Fruit fly (Drosophila melanogaster) whole organism, pupa: ENCODE results near the gene RapGAP1.

Source experiments
- CG10348 ChIP-seq: fragments of 200-800 bp; sonication (Bioruptor generic); IDR thresholded peaks from 2 replicates; pipeline ENCODE4 v1.3.6; 2022; ENCODE audit warnings: missing biosample characterization, missing genetic modification characterization
- CG12605 ChIP-seq: fragments of 200-800 bp; sonication (Bioruptor generic); IDR thresholded peaks from 2 replicates; pipeline ENCODE4 v1.3.6; 2022; ENCODE audit warnings: missing biosample characterization, missing genetic modification characterization
- CG13204 ChIP-seq: fragments of 200-800 bp; sonication (Bioruptor generic); optimal IDR thresholded peaks from 2 replicates; lab custom pipeline; 2018; ENCODE audit warnings: missing biosample characterization, mild to moderate bottlenecking, missing genetic modification characterization, moderate library complexity
- CG14655 ChIP-seq: fragments of 200-800 bp; sonication (Bioruptor generic); optimal IDR thresholded peaks from 3 replicates; lab custom pipeline; 2017; ENCODE audit warnings: mild to moderate bottlenecking, missing biosample characterization, missing genetic modification reagents, missing genetic modification characterization
- CG15710 ChIP-seq: fragments of 200-800 bp; sonication (Bioruptor generic); optimal IDR thresholded peaks from 2 replicates; lab custom pipeline; 2018; ENCODE audit warnings: missing biosample characterization, mild to moderate bottlenecking, missing genetic modification characterization, moderate library complexity
- CG17806 ChIP-seq: fragments of 200-800 bp; sonication (Bioruptor generic); optimal IDR thresholded peaks from 2 replicates; lab custom pipeline; 2018; ENCODE audit warnings: missing biosample characterization, mild to moderate bottlenecking, missing genetic modification characterization, moderate library complexity
- CG32121 ChIP-seq: fragments of 200-800 bp; sonication (Bioruptor generic); IDR thresholded peaks from 2 replicates; pipeline ENCODE4 v1.3.6; 2022; ENCODE audit warnings: missing biosample characterization, missing genetic modification characterization
- CG34367 ChIP-seq: fragments of 200-800 bp; sonication (Bioruptor generic); optimal IDR thresholded peaks from 2 replicates; lab custom pipeline; 2018; ENCODE audit warnings: missing biosample characterization, mild to moderate bottlenecking, missing genetic modification characterization
- CG4496 ChIP-seq: fragments of 200-800 bp; sonication (Bioruptor generic); IDR thresholded peaks from 3 replicates; pipeline ENCODE4 v1.3.6; 2022; ENCODE audit warnings: missing biosample characterization, missing genetic modification characterization
- CG8159 ChIP-seq: fragments of 200-800 bp; sonication (Bioruptor generic); optimal IDR thresholded peaks from 3 replicates; lab custom pipeline; 2018; ENCODE audit warnings: missing biosample characterization, mild to moderate bottlenecking, missing genetic modification characterization, moderate library complexity
- CG8301 ChIP-seq: fragments of 200-800 bp; sonication (Bioruptor generic); optimal IDR thresholded peaks from 2 replicates; lab custom pipeline; 2018; ENCODE audit warnings: missing biosample characterization, mild to moderate bottlenecking, missing genetic modification characterization
- CG9948 ChIP-seq: fragments of 200-800 bp; sonication (Bioruptor generic); optimal IDR thresholded peaks from 2 replicates; lab custom pipeline; 2018; ENCODE audit warnings: missing biosample characterization, mild to moderate bottlenecking, missing genetic modification characterization, moderate library complexity
- D1 ChIP-seq: fragments of 200-800 bp; sonication (Bioruptor generic); optimal IDR thresholded peaks from 2 replicates; lab custom pipeline; 2018; ENCODE audit warnings: missing biosample characterization, mild to moderate bottlenecking, missing genetic modification characterization, moderate library complexity
- EcR ChIP-seq: fragments of 200-800 bp; sonication (Bioruptor generic); optimal IDR thresholded peaks from 3 replicates; lab custom pipeline; 2019; ENCODE audit warnings: missing biosample characterization, missing genetic modification characterization, mild to moderate bottlenecking, moderate library complexity, missing genetic modification reagents
- Ets98B ChIP-seq: fragments of 200-800 bp; sonication (Bioruptor generic); IDR thresholded peaks from 2 replicates; pipeline ENCODE4 v1.3.6; 2022; ENCODE audit warnings: missing biosample characterization, missing genetic modification characterization
- Pif1A ChIP-seq: fragments of 200-800 bp; sonication (Bioruptor generic); optimal IDR thresholded peaks from 3 replicates; lab custom pipeline; 2016; ENCODE audit warnings: missing biosample characterization, missing genetic modification characterization
- Pif1B ChIP-seq: fragments of 200-800 bp; sonication (Bioruptor generic); optimal IDR thresholded peaks from 3 replicates; lab custom pipeline; 2016; ENCODE audit warnings: missing biosample characterization, missing genetic modification characterization
- Snoo ChIP-seq: fragments of 200-800 bp; sonication (Bioruptor generic); optimal IDR thresholded peaks from 3 replicates; lab custom pipeline; 2017; ENCODE audit warnings: missing biosample characterization, mild to moderate bottlenecking, missing genetic modification characterization, inconsistent platforms
- fd96Ca ChIP-seq: fragments of 200-800 bp; sonication (Bioruptor generic); IDR thresholded peaks from 3 replicates; pipeline ENCODE4 v1.3.6; 2022; ENCODE audit warnings: missing biosample characterization, missing genetic modification characterization
- gl ChIP-seq: fragments of 200-800 bp; sonication (Bioruptor generic); optimal IDR thresholded peaks from 2 replicates; lab custom pipeline; 2018; ENCODE audit warnings: missing biosample characterization, mild to moderate bottlenecking, missing genetic modification characterization
- rn ChIP-seq: fragments of 200-800 bp; sonication (Bioruptor generic); IDR thresholded peaks from 2 replicates; pipeline ENCODE4 v1.3.6; 2022; ENCODE audit warnings: missing biosample characterization, missing genetic modification characterization

RapGAP1 gene

dm6 chr2L:7571667-7572502 lies 6.9 kb downstream of the RapGAP1 start:
- TF ChIP-seq gl (tag; lab: Kevin White, UChicago) (no peak), Ets98B (GFP tag; lab: Robert Waterston, UW) (no peak), CG9948 (tag; lab: Kevin White, UChicago) (no peak), fd96Ca (GFP tag; lab: Robert Waterston, UW) (no peak), CG4496 (no peak), CG13204 (no peak), EcR (GFP tag; lab: Kevin White, UChicago) (no peak), CG17806 (no peak)
- TF ChIP-seq, all 21 proteins: peak for 0

- TF ChIP-seq D1 (tag; lab: Kevin White, UChicago) (no peak), CG4496 (no peak), fd96Ca (GFP tag; lab: Robert Waterston, UW) (no peak), CG13204 (no peak), CG8159 (tag; lab: Kevin White, UChicago) (no peak), CG12605 (GFP tag; lab: Robert Waterston, UW) (no peak), EcR (GFP tag; lab: Kevin White, UChicago) (no peak), CG17806 (no peak), Pif1B (GFP tag; lab: Kevin White, UChicago) (no peak)
- TF ChIP-seq, all 21 proteins: peak for 0
These were observed 8.3 kb downstream of the RapGAP1 start for dm6 chr2L:7570529-7570928.

dm6 chr2L:7566627-7567026 lies 12.2 kb downstream of the RapGAP1 start:
- TF ChIP-seq Pif1A (GFP tag; lab: Kevin White, UChicago) (no peak), Snoo (no peak), CG10348 (GFP tag; lab: Robert Waterston, UW) (no peak), CG8159 (tag; lab: Kevin White, UChicago) (no peak), CG14655 (GFP tag; lab: Kevin White, UChicago) (no peak), Ets98B (GFP tag; lab: Robert Waterston, UW) (no peak), CG13204 (no peak), D1 (tag; lab: Kevin White, UChicago) (no peak), fd96Ca (GFP tag; lab: Robert Waterston, UW) (no peak), CG32121 (no peak), EcR (GFP tag; lab: Kevin White, UChicago) (no peak), CG34367 (tag; lab: Kevin White, UChicago) (no peak)

dm6 chr2L:7564856-7565255 lies 13.9 kb downstream of the RapGAP1 start:
- no peak for TF ChIP-seq gl (tag; lab: Kevin White, UChicago)
- TF ChIP-seq CG13204, result no peak
- peak; percentile 18 for TF ChIP-seq Pif1B (GFP tag; lab: Kevin White, UChicago)
- TF ChIP-seq CG34367 (tag; lab: Kevin White, UChicago), result peak; percentile 33
- TF ChIP-seq fd96Ca (GFP tag; lab: Robert Waterston, UW), result peak; percentile 53; the same call in 1 of the 3 replicates
- no peak for TF ChIP-seq CG32121
- no peak for TF ChIP-seq CG12605 (GFP tag; lab: Robert Waterston, UW)
- TF ChIP-seq Pif1A (GFP tag; lab: Kevin White, UChicago), result peak; percentile 56
- no peak for TF ChIP-seq Ets98B (GFP tag; lab: Robert Waterston, UW)
- peak; percentile 36 for TF ChIP-seq CG17806
- TF ChIP-seq D1 (tag; lab: Kevin White, UChicago), result no peak
- TF ChIP-seq CG4496, result peak; percentile 62
- TF ChIP-seq CG8301, result peak; percentile 10
- no peak for TF ChIP-seq rn (GFP tag; lab: Robert Waterston, UW)
- TF ChIP-seq CG15710 (tag; lab: Kevin White, UChicago), result peak; percentile 24
- no peak for TF ChIP-seq Snoo
- no peak for TF ChIP-seq EcR (GFP tag; lab: Kevin White, UChicago)
- TF ChIP-seq CG14655 (GFP tag; lab: Kevin White, UChicago), result peak; percentile 39
- peak; percentile 53 for TF ChIP-seq CG8159 (tag; lab: Kevin White, UChicago)
- no peak for TF ChIP-seq CG10348 (GFP tag; lab: Robert Waterston, UW)
- TF ChIP-seq CG9948 (tag; lab: Kevin White, UChicago), result peak; percentile 52

- TF ChIP-seq D1 (tag; lab: Kevin White, UChicago) (no peak), CG10348 (GFP tag; lab: Robert Waterston, UW) (no peak), CG8301 (no peak), CG9948 (tag; lab: Kevin White, UChicago) (no peak), CG8159 (tag; lab: Kevin White, UChicago) (no peak), CG15710 (tag; lab: Kevin White, UChicago) (no peak), CG14655 (GFP tag; lab: Kevin White, UChicago) (no peak), rn (GFP tag; lab: Robert Waterston, UW) (no peak), CG12605 (GFP tag; lab: Robert Waterston, UW) (no peak), fd96Ca (GFP tag; lab: Robert Waterston, UW) (no peak)
These were observed 16.2 kb downstream of the RapGAP1 start for dm6 chr2L:7562542-7562941.

dm6 chr2L:7559532-7559931 lies 19.2 kb downstream of the RapGAP1 start:
- TF ChIP-seq CG34367 (tag; lab: Kevin White, UChicago) (no peak), EcR (GFP tag; lab: Kevin White, UChicago) (no peak), rn (GFP tag; lab: Robert Waterston, UW) (peak; percentile 27; the same call in 1 of the 2 replicates), Snoo (no peak), CG8301 (no peak), CG9948 (tag; lab: Kevin White, UChicago) (no peak), CG15710 (tag; lab: Kevin White, UChicago) (no peak), CG10348 (GFP tag; lab: Robert Waterston, UW) (no peak), CG17806 (no peak), CG32121 (peak; percentile 67), Pif1B (GFP tag; lab: Kevin White, UChicago) (no peak), Pif1A (GFP tag; lab: Kevin White, UChicago) (no peak), CG4496 (peak; percentile 46; the same call in 2 of the 3 replicates), CG13204 (no peak), fd96Ca (GFP tag; lab: Robert Waterston, UW) (peak; percentile 29; the same call in 1 of the 3 replicates), gl (tag; lab: Kevin White, UChicago) (no peak), Ets98B (GFP tag; lab: Robert Waterston, UW) (peak; percentile 26; the same call in 1 of the 2 replicates), CG8159 (tag; lab: Kevin White, UChicago) (no peak), D1 (tag; lab: Kevin White, UChicago) (no peak), CG14655 (GFP tag; lab: Kevin White, UChicago) (no peak), CG12605 (GFP tag; lab: Robert Waterston, UW) (no peak; the same call in 1 of the 2 replicates)
